Fruit fly (Drosophila melanogaster): Measurements from ENCODE around the gene Myo31DF.
A peak's percentile ranks its signal among the peaks of the same experiment; 100 is the strongest.

The Myo31DF gene

dm6 chr2L:10526953-10527584 is 20.5 kb upstream of the Myo31DF start, which contains the start of gene Lip4 (continued):
- no peak for TF ChIP-seq dsf (GFP tag; optimal IDR thresholded peaks at IDR 0.05; ENCODE audit: borderline replicate concordance)
- peak; percentile 20 for TF ChIP-seq ey (GFP tag; optimal IDR thresholded peaks at IDR 0.05)

dm6 chr2L:10522174-10522893 is 15.8 kb upstream of the Myo31DF start:
- TF ChIP-seq Dfd (GFP tag; optimal IDR thresholded peaks at IDR 0.05) (no peak), CrebA (GFP tag; optimal IDR thresholded peaks at IDR 0.05; ENCODE audit: borderline replicate concordance) (no peak), Hnf4 (GFP tag; optimal IDR thresholded peaks at IDR 0.05) (no peak), Jra (GFP tag; optimal IDR thresholded peaks at IDR 0.05) (no peak), Sp1 (GFP tag; optimal IDR thresholded peaks at IDR 0.05) (no peak), pan (optimal IDR thresholded peaks at IDR 0.05) (no peak), psq (GFP tag; optimal IDR thresholded peaks at IDR 0.05) (no peak), Dif (GFP tag; optimal IDR thresholded peaks at IDR 0.05; ENCODE audit: partially characterized antibody) (no peak), Rel (GFP tag; optimal IDR thresholded peaks at IDR 0.05) (no peak), Rel (tag; optimal IDR thresholded peaks at IDR 0.05) (no peak), foxo (GFP tag; optimal IDR thresholded peaks at IDR 0.05) (no peak), OdsH (GFP tag; optimal IDR thresholded peaks at IDR 0.05) (no peak), HLH106 (tag; optimal IDR thresholded peaks at IDR 0.05) (no peak), tai (GFP tag; optimal IDR thresholded peaks at IDR 0.05) (no peak)

dm6 chr2L:10519225-10519624 is 12.6 kb upstream of the Myo31DF start:
- TF ChIP-seq brk (GFP tag; optimal IDR thresholded peaks at IDR 0.05) (peak; percentile 50), psq (GFP tag; optimal IDR thresholded peaks at IDR 0.05) (peak; percentile 73), fru (GFP tag; optimal IDR thresholded peaks at IDR 0.05) (peak; percentile 84), Rel (GFP tag; optimal IDR thresholded peaks at IDR 0.05) (no peak), Rel (tag; optimal IDR thresholded peaks at IDR 0.05) (peak; percentile 21), Jra (GFP tag; optimal IDR thresholded peaks at IDR 0.05) (no peak), br (GFP tag; optimal IDR thresholded peaks at IDR 0.05) (peak; percentile 80), Hr78 (GFP tag; optimal IDR thresholded peaks at IDR 0.05) (no peak), h (GFP tag; optimal IDR thresholded peaks at IDR 0.05) (peak; percentile 90), woc (GFP tag; optimal IDR thresholded peaks at IDR 0.05) (peak; percentile 44), dmrt93B (GFP tag; optimal IDR thresholded peaks at IDR 0.05) (peak; percentile 53), Sp1 (GFP tag; optimal IDR thresholded peaks at IDR 0.05) (peak; percentile 78), ey (GFP tag; optimal IDR thresholded peaks at IDR 0.05) (peak; percentile 84), tai (GFP tag; optimal IDR thresholded peaks at IDR 0.05) (peak; percentile 34), Hr83 (GFP tag; optimal IDR thresholded peaks at IDR 0.05; ENCODE audit: poor library complexity, severe bottlenecking) (no peak), HLH106 (tag; optimal IDR thresholded peaks at IDR 0.05) (peak; percentile 84), dsf (GFP tag; optimal IDR thresholded peaks at IDR 0.05; ENCODE audit: borderline replicate concordance) (peak; percentile 11), CrebA (GFP tag; optimal IDR thresholded peaks at IDR 0.05; ENCODE audit: borderline replicate concordance) (no peak), foxo (GFP tag; optimal IDR thresholded peaks at IDR 0.05) (peak; percentile 10 to 82), OdsH (GFP tag; optimal IDR thresholded peaks at IDR 0.05) (peak; percentile 78), Mio (GFP tag; optimal IDR thresholded peaks at IDR 0.05) (no peak), CG9705 (GFP tag; optimal IDR thresholded peaks at IDR 0.05) (peak; percentile 10), Hnf4 (GFP tag; optimal IDR thresholded peaks at IDR 0.05) (peak; percentile 81), Abd-B (GFP tag; optimal IDR thresholded peaks at IDR 0.05) (no peak), Dfd (GFP tag; optimal IDR thresholded peaks at IDR 0.05) (no peak), CG32264 (GFP tag; optimal IDR thresholded peaks at IDR 0.05) (peak; percentile 53), rgr (GFP tag; optimal IDR thresholded peaks at IDR 0.05) (peak; percentile 81), jim (GFP tag; optimal IDR thresholded peaks at IDR 0.05) (no peak), sage (GFP tag; optimal IDR thresholded peaks at IDR 0.05) (peak; percentile 73), dl (GFP tag; optimal IDR thresholded peaks at IDR 0.05; ENCODE audit: insufficient read depth in 1 of 2, partially characterized antibody in 2 of 2) (no peak)

dm6 chr2L:10517085-10517484 is 10.5 kb upstream of the Myo31DF start, which contains the start of the genes Fatp1 and Lrr47:
Gene Fatp1, minus strand, starts transcription at chr2L:10517218.
Gene Lrr47, plus strand, starts transcription at chr2L:10517335.
- TF ChIP-seq Hr83 (GFP tag; optimal IDR thresholded peaks at IDR 0.05; ENCODE audit: poor library complexity, severe bottlenecking) = peak; percentile 46
- TF ChIP-seq br (GFP tag; optimal IDR thresholded peaks at IDR 0.05) = no peak
- TF ChIP-seq Hnf4 (GFP tag; optimal IDR thresholded peaks at IDR 0.05) = no peak
- TF ChIP-seq fru (GFP tag; optimal IDR thresholded peaks at IDR 0.05) = peak; percentile 20
- TF ChIP-seq Vsx2 (GFP tag; optimal IDR thresholded peaks at IDR 0.05; ENCODE audit: partially characterized antibody) = no peak
- TF ChIP-seq sv (GFP tag; optimal IDR thresholded peaks at IDR 0.05) = no peak
- peak; percentile 25 for TF ChIP-seq woc (GFP tag; optimal IDR thresholded peaks at IDR 0.05)
- no peak for TF ChIP-seq sage (GFP tag; optimal IDR thresholded peaks at IDR 0.05)
- no peak for TF ChIP-seq dl (GFP tag; optimal IDR thresholded peaks at IDR 0.05; ENCODE audit: insufficient read depth in 1 of 2, partially characterized antibody in 2 of 2)

Data from whole organism, wandering third instar larva.